Fruit fly (Drosophila melanogaster) whole organism, embryonic: ENCODE measurements around the gene Dnaaf4.

Source experiments
- CG12071 ChIP-seq: fragments of 200-800 bp; sonication (Bioruptor generic); optimal IDR thresholded peaks from 3 replicates; lab custom pipeline; 2018; ENCODE audit warnings: missing biosample characterization, mild to moderate bottlenecking, missing genetic modification characterization
- CG13287 ChIP-seq: fragments of 200-800 bp; sonication (Bioruptor generic); IDR thresholded peaks from 2 replicates; pipeline ENCODE4 v1.3.6; 2022; ENCODE audit warnings: missing biosample characterization, missing genetic modification characterization; ENCODE audit not compliant: partially characterized antibody
- CG16813 ChIP-seq: fragments of 200-800 bp; sonication (Bioruptor generic); IDR thresholded peaks from 3 replicates; pipeline ENCODE4 v1.3.6; 2022; ENCODE audit warnings: missing biosample characterization, missing genetic modification characterization; ENCODE audit not compliant: partially characterized antibody
- CG1832 ChIP-seq: fragments of 200-800 bp; sonication (Bioruptor generic); optimal IDR thresholded peaks from 2 replicates; lab custom pipeline; 2017; ENCODE audit warnings: missing biosample characterization, mild to moderate bottlenecking, missing genetic modification characterization, inconsistent platforms
- CG2712 ChIP-seq: fragments of 200-800 bp; optimal IDR thresholded peaks from 3 replicates; lab custom pipeline; 2019; ENCODE audit warnings: missing biosample characterization, mild to moderate bottlenecking, missing genetic modification characterization, moderate library complexity
- CG2889 ChIP-seq: fragments of 200-800 bp; sonication (Bioruptor generic); IDR thresholded peaks from 3 replicates; pipeline ENCODE4 v1.3.6; 2022; ENCODE audit warnings: missing biosample characterization, missing genetic modification characterization
- CG30020 ChIP-seq: fragments of 200-800 bp; optimal IDR thresholded peaks from 2 replicates; lab custom pipeline; 2019; ENCODE audit warnings: missing biosample characterization, mild to moderate bottlenecking, missing genetic modification characterization, moderate library complexity
- CG32772 ChIP-seq: fragments of 200-800 bp; sonication (Bioruptor generic); IDR thresholded peaks from 2 replicates; pipeline ENCODE4 v1.3.6; 2022; ENCODE audit warnings: missing biosample characterization, missing genetic modification characterization
- CG4328 ChIP-seq: fragments of 200-800 bp; sonication (Bioruptor generic); optimal IDR thresholded peaks from 3 replicates; lab custom pipeline; 2017; ENCODE audit warnings: missing biosample characterization, missing genetic modification reagents, missing genetic modification characterization
- CG4854 ChIP-seq: fragments of 200-800 bp; sonication (Bioruptor generic); optimal IDR thresholded peaks from 2 replicates; lab custom pipeline; 2016; ENCODE audit warnings: missing biosample characterization, missing genetic modification characterization, inconsistent platforms
- CG6175 ChIP-seq: fragments of 200-800 bp; sonication (Bioruptor generic); IDR thresholded peaks from 3 replicates; pipeline ENCODE4 v1.3.6; 2022; ENCODE audit warnings: missing biosample characterization, missing genetic modification characterization
- CG6791 ChIP-seq: fragments of 200-800 bp; sonication (Bioruptor generic); IDR thresholded peaks from 3 replicates; pipeline ENCODE4 v1.3.6; 2022; ENCODE audit warnings: missing biosample characterization, missing genetic modification characterization; ENCODE audit not compliant: partially characterized antibody
- CG7357 ChIP-seq: fragments of 200-800 bp; sonication (Bioruptor generic); IDR thresholded peaks from 3 replicates; pipeline ENCODE4 v1.3.6; 2022; ENCODE audit warnings: missing biosample characterization, missing genetic modification characterization
- Dbx ChIP-seq: fragments of 200-800 bp; sonication (Bioruptor generic); IDR thresholded peaks from 3 replicates; pipeline ENCODE4 v1.3.6; 2022; ENCODE audit warnings: missing biosample characterization, missing genetic modification characterization
- Dek ChIP-seq: fragments of 200-800 bp; sonication (Bioruptor generic); optimal IDR thresholded peaks from 3 replicates; lab custom pipeline; 2019; ENCODE audit warnings: missing biosample characterization, mild to moderate bottlenecking, missing genetic modification characterization, moderate library complexity
- E2f1 ChIP-seq: fragments of 200-800 bp; sonication (Bioruptor generic); IDR thresholded peaks from 2 replicates; pipeline ENCODE4 v1.3.6; 2022; ENCODE audit warnings: missing biosample characterization, missing genetic modification characterization
- Gsc ChIP-seq: fragments of 200-800 bp; sonication (Bioruptor generic); IDR thresholded peaks from 2 replicates; pipeline ENCODE4 v1.3.6; 2022; ENCODE audit warnings: missing biosample characterization, missing genetic modification characterization
- Gug ChIP-seq: fragments of 200-800 bp; sonication (Bioruptor generic); IDR thresholded peaks from 4 replicates; pipeline ENCODE4 v1.3.6; 2022; ENCODE audit warnings: missing biosample characterization, missing genetic modification characterization
- HLH3B ChIP-seq: fragments of 200-800 bp; sonication (Bioruptor generic); IDR thresholded peaks from 2 replicates; pipeline ENCODE4 v1.3.6; 2022; ENCODE audit warnings: missing biosample characterization, missing genetic modification characterization
- Hand ChIP-seq: fragments of 200-800 bp; sonication (Bioruptor generic); optimal IDR thresholded peaks from 2 replicates; lab custom pipeline; 2017; ENCODE audit warnings: mild to moderate bottlenecking, missing biosample characterization, missing genetic modification reagents, missing genetic modification characterization
- HmgZ ChIP-seq: fragments of 200-800 bp; sonication (Bioruptor generic); optimal IDR thresholded peaks from 2 replicates; lab custom pipeline; 2018; ENCODE audit warnings: missing biosample characterization, mild to moderate bottlenecking, missing genetic modification characterization
- Myb ChIP-seq: fragments of 200-800 bp; sonication (Bioruptor generic); optimal IDR thresholded peaks from 2 replicates; lab custom pipeline; 2016; ENCODE audit warnings: missing biosample characterization, missing genetic modification characterization
- Opbp ChIP-seq: fragments of 200-800 bp; sonication (Bioruptor generic); IDR thresholded peaks from 3 replicates; pipeline ENCODE4 v1.3.6; 2022; ENCODE audit warnings: missing biosample characterization, missing genetic modification characterization; ENCODE audit not compliant: partially characterized antibody
- Optix ChIP-seq: fragments of 200-800 bp; sonication (Bioruptor generic); IDR thresholded peaks from 3 replicates; pipeline ENCODE4 v1.3.6; 2022; ENCODE audit warnings: missing biosample characterization, missing genetic modification characterization
- Scr ChIP-seq: fragments of 200-800 bp; sonication (Bioruptor generic); IDR thresholded peaks from 2 replicates; pipeline ENCODE4 v1.3.6; 2022; ENCODE audit warnings: missing biosample characterization, missing genetic modification characterization; ENCODE audit not compliant: partially characterized antibody
- Vsx1 ChIP-seq: fragments of 200-800 bp; sonication (Bioruptor generic); optimal IDR thresholded peaks from 2 replicates; lab custom pipeline; 2017; ENCODE audit warnings: missing biosample characterization, mild to moderate bottlenecking, missing genetic modification characterization, missing genetic modification reagents
- Xbp1 ChIP-seq: fragments of 200-800 bp; sonication (Bioruptor generic); optimal IDR thresholded peaks from 3 replicates; lab custom pipeline; 2016; ENCODE audit warnings: missing biosample characterization, mild to moderate bottlenecking, missing genetic modification characterization
- amos ChIP-seq: fragments of 200-800 bp; sonication (Bioruptor generic); IDR thresholded peaks from 2 replicates; pipeline ENCODE4 v1.3.6; 2022; ENCODE audit warnings: missing biosample characterization, missing genetic modification characterization; ENCODE audit not compliant: partially characterized antibody
- ase ChIP-seq: fragments of 200-800 bp; sonication (Bioruptor generic); IDR thresholded peaks from 3 replicates; pipeline ENCODE4 v1.3.6; 2022; ENCODE audit warnings: missing biosample characterization, missing genetic modification characterization
- chm ChIP-seq: fragments of 200-800 bp; sonication (Bioruptor generic); IDR thresholded peaks from 2 replicates; pipeline ENCODE4 v1.3.6; 2022; ENCODE audit warnings: missing biosample characterization, missing genetic modification characterization
- croc ChIP-seq: fragments of 200-800 bp; sonication (Bioruptor generic); conservative IDR thresholded peaks from 3 replicates; pipeline ENCODE4 v1.3.6; 2022; ENCODE audit warnings: missing biosample characterization, missing genetic modification characterization
- exex ChIP-seq: fragments of 200-800 bp; sonication (Bioruptor generic); optimal IDR thresholded peaks from 4 replicates; lab custom pipeline; 2018; ENCODE audit warnings: missing biosample characterization, mild to moderate bottlenecking, missing genetic modification characterization, moderate library complexity
- gsb ChIP-seq: fragments of 200-800 bp; sonication (Bioruptor generic); IDR thresholded peaks from 2 replicates; pipeline ENCODE4 v1.3.6; 2022; ENCODE audit warnings: missing biosample characterization, missing genetic modification characterization
- gsb-n ChIP-seq: fragments of 200-800 bp; sonication (Bioruptor generic); optimal IDR thresholded peaks from 3 replicates; lab custom pipeline; 2018; ENCODE audit warnings: missing biosample characterization, mild to moderate bottlenecking, missing genetic modification characterization
- hbn ChIP-seq: fragments of 200-800 bp; sonication (Bioruptor generic); IDR thresholded peaks from 2 replicates; pipeline ENCODE4 v1.3.6; 2022; ENCODE audit warnings: missing biosample characterization, missing genetic modification characterization; ENCODE audit not compliant: partially characterized antibody
- hkb ChIP-seq, 2 experiments: fragments of 200-800 bp in 1 of 2; fragments of >200 bp in 1 of 2; sonication (Bioruptor generic) in 1 of 2; IDR thresholded peaks in 1 of 2; optimal IDR thresholded peaks in 1 of 2; 2 replicates each; pipeline versions ENCODE4 v1.3.6 to Lab custom; 2017 to 2022; ENCODE audit warnings: missing biosample characterization in 1 of 2, missing genetic modification characterization in 1 of 2
- hth ChIP-seq: fragments of >200 bp; optimal IDR thresholded peaks from 2 replicates; lab custom pipeline; 2017; ENCODE audit warnings: inconsistent platforms
- inv ChIP-seq: fragments of 200-800 bp; sonication (Bioruptor generic); IDR thresholded peaks from 2 replicates; pipeline ENCODE4 v1.3.6; 2022; ENCODE audit warnings: missing biosample characterization, missing genetic modification characterization; ENCODE audit not compliant: partially characterized antibody
- jigr1 ChIP-seq: fragments of 200-800 bp; sonication (Bioruptor generic); IDR thresholded peaks from 3 replicates; pipeline ENCODE4 v1.3.6; 2022; ENCODE audit warnings: missing biosample characterization, missing genetic modification characterization
- pan ChIP-seq, 4 experiments: fragments of >200 bp in 3 of 4; fragments of 200-800 bp in 1 of 4; sonication (Bioruptor generic) in 1 of 4; optimal IDR thresholded peaks in 3 of 4; IDR thresholded peaks in 1 of 4; 2 replicates each; pipeline versions ENCODE4 v1.3.6 to Lab custom; 2017 to 2022; ENCODE audit warnings: missing biosample characterization in 2 of 4, missing genetic modification characterization in 2 of 4, mixed read lengths in 1 of 4
- prd ChIP-seq, 3 experiments: fragments of >200 bp in 2 of 3; fragments of 200-800 bp in 1 of 3; sonication (Bioruptor generic) in 1 of 3; optimal IDR thresholded peaks in 2 of 3; IDR thresholded peaks in 1 of 3; 2 replicates in 2 of 3; 3 replicates in 1 of 3; pipeline versions ENCODE4 v1.3.6 to Lab custom; 2017 to 2022; ENCODE audit warnings: missing biosample characterization in 1 of 3, missing genetic modification characterization in 1 of 3
- ranshi ChIP-seq: fragments of 200-800 bp; sonication (Bioruptor generic); IDR thresholded peaks from 2 replicates; pipeline ENCODE4 v1.3.6; 2022; ENCODE audit warnings: missing biosample characterization, missing genetic modification characterization
- ro ChIP-seq: fragments of 200-800 bp; sonication (Bioruptor generic); IDR thresholded peaks from 2 replicates; pipeline ENCODE4 v1.3.6; 2022; ENCODE audit warnings: missing biosample characterization, missing genetic modification characterization
- sd ChIP-seq: fragments of 200-800 bp; sonication (Bioruptor generic); optimal IDR thresholded peaks from 3 replicates; lab custom pipeline; 2018; ENCODE audit warnings: missing biosample characterization, mild to moderate bottlenecking, missing genetic modification characterization, moderate library complexity
- slou ChIP-seq: fragments of 200-800 bp; sonication (Bioruptor generic); optimal IDR thresholded peaks from 3 replicates; lab custom pipeline; 2016; ENCODE audit warnings: missing biosample characterization, missing genetic modification characterization
- tgo ChIP-seq: fragments of 200-800 bp; sonication (Bioruptor generic); IDR thresholded peaks from 3 replicates; pipeline ENCODE4 v1.3.6; 2022; ENCODE audit warnings: missing biosample characterization, missing genetic modification characterization
- vvl ChIP-seq: fragments of 200-800 bp; sonication (Bioruptor generic); IDR thresholded peaks from 2 replicates; pipeline ENCODE4 v1.3.6; 2022; ENCODE audit warnings: missing biosample characterization, missing genetic modification characterization
- zen ChIP-seq: fragments of 200-800 bp; sonication (Bioruptor generic); optimal IDR thresholded peaks from 3 replicates; lab custom pipeline; 2018; ENCODE audit warnings: missing biosample characterization, mild to moderate bottlenecking, missing genetic modification characterization, moderate library complexity
- zfh1 ChIP-seq: fragments of 200-800 bp; sonication (Bioruptor generic); IDR thresholded peaks from 3 replicates; pipeline ENCODE4 v1.3.6; 2022; ENCODE audit warnings: missing biosample characterization, missing genetic modification characterization

Gene Dnaaf4

dm6 chr2L:11091111-11091510, 30.4 kb downstream of the Dnaaf4 start, which contains the start of gene Wdr59 (continued):
- TF ChIP-seq vvl (GFP tag; lab: Robert Waterston, UW): peak; percentile 26; the same call in 1 of the 2 replicates
- no peak for TF ChIP-seq CG7357 (GFP tag; lab: Robert Waterston, UW)
- peak; percentile 44 for TF ChIP-seq CG30020 (tag; lab: Kevin White, UChicago)
- peak; percentile 51 for TF ChIP-seq Dek (tag; lab: Kevin White, UChicago)
- peak; percentile 52; the same call in 2 of the 3 replicates for TF ChIP-seq zfh1 (GFP tag; lab: Robert Waterston, UW)
- no peak for TF ChIP-seq Vsx1
- TF ChIP-seq CG4328 (GFP tag; lab: Kevin White, UChicago): no peak
- no peak for TF ChIP-seq Hand (GFP tag; lab: Kevin White, UChicago)
- TF ChIP-seq ranshi (GFP tag; lab: Robert Waterston, UW): 0 out of 2 replicates have a peak, but pooled peaks have one; percentile 17
- TF ChIP-seq CG32772 (GFP tag; lab: Robert Waterston, UW): peak; percentile 31; the same call in 1 of the 2 replicates
- TF ChIP-seq CG16813 (GFP tag; lab: Robert Waterston, UW): peak; percentile 65
- peak; percentile 36; the same call in 1 of the 3 replicates for TF ChIP-seq tgo
- no peak for TF ChIP-seq prd (optimal IDR thresholded peaks at IDR 0.05; lab: Kevin White, UChicago)
- peak; percentile 59; the same call in 1 of the 3 replicates for TF ChIP-seq prd (GFP tag; IDR thresholded peaks at IDR 0.05; lab: Robert Waterston, UW)
- TF ChIP-seq CG6175: no peak
- peak; percentile 84 for TF ChIP-seq CG13287 (GFP tag; lab: Robert Waterston, UW)
- TF ChIP-seq Optix (GFP tag; lab: Robert Waterston, UW): no peak
- TF ChIP-seq Opbp (GFP tag; lab: Robert Waterston, UW): peak; percentile 25; the same call in 1 of the 3 replicates
- no peak for TF ChIP-seq hth (lab: Kevin White, UChicago)
- no peak for TF ChIP-seq ase (GFP tag; lab: Robert Waterston, UW)
- TF ChIP-seq E2f1: peak; percentile 41
- peak; percentile 60 for TF ChIP-seq inv
- TF ChIP-seq hkb (optimal IDR thresholded peaks at IDR 0.05; lab: Kevin White, UChicago): no peak
- no peak for TF ChIP-seq hkb (GFP tag; IDR thresholded peaks at IDR 0.05; lab: Robert Waterston, UW)
- TF ChIP-seq Gsc: no peak
- no peak for TF ChIP-seq sd (tag; lab: Kevin White, UChicago)
- peak; percentile 54 for TF ChIP-seq Myb
- TF ChIP-seq gsb-n (tag; lab: Kevin White, UChicago): no peak
- peak; percentile 9 for TF ChIP-seq CG4854 (GFP tag; lab: Kevin White, UChicago)
- no peak for TF ChIP-seq croc (GFP tag; lab: Robert Waterston, UW)
- no peak for TF ChIP-seq HLH3B (GFP tag; lab: Robert Waterston, UW)
- no peak for TF ChIP-seq CG1832 (GFP tag; lab: Kevin White, UChicago)
- no peak for TF ChIP-seq gsb (GFP tag; lab: Robert Waterston, UW)
- TF ChIP-seq jigr1 (GFP tag; lab: Robert Waterston, UW): no peak
- TF ChIP-seq CG2889 (GFP tag; lab: Robert Waterston, UW): no peak
- TF ChIP-seq slou (GFP tag; lab: Kevin White, UChicago): peak; percentile 20
- no peak for TF ChIP-seq ro (GFP tag; lab: Robert Waterston, UW)
- TF ChIP-seq Dbx: peak; percentile 56; the same call in 1 of the 3 replicates
- peak; percentile 59 for TF ChIP-seq Xbp1 (GFP tag; lab: Kevin White, UChicago)
- peak; percentile 58; the same call in 1 of the 2 replicates for TF ChIP-seq amos (GFP tag; lab: Robert Waterston, UW)
- peak; percentile 22; the same call in 1 of the 4 replicates for TF ChIP-seq Gug
- TF ChIP-seq pan (optimal IDR thresholded peaks at IDR 0.05; lab: Kevin White, UChicago): no peak
- peak in 1 of 2 experiments; percentile 25 for TF ChIP-seq pan (GFP tag; optimal IDR thresholded peaks at IDR 0.05 in 1 of 2, IDR thresholded peaks at IDR 0.05 in 1 of 2)
- TF ChIP-seq CG12071 (GFP tag; lab: Kevin White, UChicago): no peak
- peak; percentile 46 for TF ChIP-seq HmgZ (tag; lab: Kevin White, UChicago)
- TF ChIP-seq zen (tag; lab: Kevin White, UChicago): peak; percentile 42
- peak; percentile 81 for TF ChIP-seq Scr
- peak; percentile 72 for TF ChIP-seq CG2712 (tag; lab: Kevin White, UChicago)
- TF ChIP-seq exex: no peak
- TF ChIP-seq CG6791: peak; percentile 48; the same call in 1 of the 3 replicates
- TF ChIP-seq chm (GFP tag; lab: Robert Waterston, UW): no peak
- peak; percentile 77 for TF ChIP-seq hbn (GFP tag; lab: Robert Waterston, UW)
